Fruit fly (Drosophila melanogaster) Kc167 (cell line): ENCODE measurements around the gene CG33769.

ENCODE experiments used
- Myc ChIP-seq: fragments of >200 bp; optimal IDR thresholded peaks from 2 replicates; lab custom pipeline; 2017; ENCODE audit warnings: missing external identifiers
- psq ChIP-seq: fragments of >200 bp; optimal IDR thresholded peaks from 2 replicates; lab custom pipeline; 2017; ENCODE audit warnings: missing external identifiers

- TF ChIP-seq psq (lab: Kevin White, UChicago) (no peak), Myc (lab: Kevin White, UChicago) (no peak)
Observed at dm6 chr3L:22642276-22642900, 5.3 kb upstream of the CG33769 start.
